Worm (Caenorhabditis elegans) whole organism, late embryonic: ENCODE measurements around the gene best-14.

Experiments
- F13H6.1 ChIP-seq: sonication (generic microtip); optimal IDR thresholded peaks from 2 replicates; lab custom pipeline; 2016; ENCODE audit warnings: missing genetic modification characterization, missing compliant biosample characterization
- T23F11.4 ChIP-seq: fragments of 200-800 bp; sonication (Bioruptor generic); optimal IDR thresholded peaks from 2 replicates; lab custom pipeline; 2018; ENCODE audit warnings: mild to moderate bottlenecking, missing genetic modification characterization, missing compliant biosample characterization
- Y22D7AL.16 ChIP-seq: sonication (generic microtip); optimal IDR thresholded peaks from 2 replicates; lab custom pipeline; 2016; ENCODE audit warnings: missing genetic modification characterization, missing compliant biosample characterization
- ahr-1 ChIP-seq: sonication (generic microtip); optimal IDR thresholded peaks from 2 replicates; lab custom pipeline; 2016; ENCODE audit warnings: missing genetic modification characterization, missing compliant biosample characterization
- ama-1 ChIP-seq: fragments of 150-350 bp; optimal IDR thresholded peaks from 2 replicates; lab custom pipeline; 2014
- ceh-14 ChIP-seq: sonication (generic microtip); optimal IDR thresholded peaks from 2 replicates; lab custom pipeline; 2016; ENCODE audit warnings: missing genotype, missing genetic modification characterization, missing compliant biosample characterization
- ceh-19 ChIP-seq: fragments of 200-800 bp; sonication (Bioruptor generic); optimal IDR thresholded peaks from 2 replicates; lab custom pipeline; 2018; ENCODE audit warnings: mild to moderate bottlenecking, missing genetic modification characterization, missing compliant biosample characterization
- ceh-31 ChIP-seq: sonication (generic microtip); optimal IDR thresholded peaks from 2 replicates; lab custom pipeline; 2016; ENCODE audit warnings: missing genetic modification characterization, missing compliant biosample characterization
- dmd-4 ChIP-seq: sonication (generic microtip); optimal IDR thresholded peaks from 2 replicates; lab custom pipeline; 2016; ENCODE audit warnings: borderline replicate concordance, missing genetic modification characterization, missing compliant biosample characterization
- elt-2 ChIP-seq: sonication (generic microtip); optimal IDR thresholded peaks from 2 replicates; lab custom pipeline; 2016; ENCODE audit warnings: missing genetic modification reagents, missing genetic modification characterization, missing compliant biosample characterization
- ets-4 ChIP-seq: sonication (generic microtip); optimal IDR thresholded peaks from 2 replicates; lab custom pipeline; 2016; ENCODE audit warnings: missing genetic modification characterization, missing compliant biosample characterization
- fkh-10 ChIP-seq: fragments of 150-350 bp; optimal IDR thresholded peaks from 2 replicates; lab custom pipeline; 2014; ENCODE audit warnings: missing biosample characterization, missing genetic modification reagents, missing genetic modification characterization
- fkh-6 ChIP-seq: sonication (generic microtip); optimal IDR thresholded peaks from 2 replicates; lab custom pipeline; 2016; ENCODE audit warnings: missing genetic modification characterization, missing compliant biosample characterization
- hlh-15 ChIP-seq: sonication (generic microtip); optimal IDR thresholded peaks from 2 replicates; lab custom pipeline; 2016; ENCODE audit warnings: missing genetic modification characterization, missing compliant biosample characterization
- mec-3 ChIP-seq: sonication (generic microtip); optimal IDR thresholded peaks from 2 replicates; lab custom pipeline; 2016; ENCODE audit warnings: borderline replicate concordance, missing genetic modification characterization, missing compliant biosample characterization
- nhr-11 ChIP-seq: fragments of 150-350 bp; optimal IDR thresholded peaks from 2 replicates; lab custom pipeline; 2014; ENCODE audit warnings: missing biosample characterization, missing genetic modification characterization
- nhr-232 ChIP-seq: sonication (generic microtip); optimal IDR thresholded peaks from 2 replicates; lab custom pipeline; 2016; ENCODE audit warnings: missing genetic modification characterization, missing compliant biosample characterization
- npax-4 ChIP-seq: sonication (generic microtip); optimal IDR thresholded peaks from 2 replicates; lab custom pipeline; 2016; ENCODE audit warnings: missing genetic modification characterization, missing compliant biosample characterization
- odd-2 ChIP-seq: sonication (generic microtip); optimal IDR thresholded peaks from 2 replicates; lab custom pipeline; 2017; ENCODE audit warnings: antibody characterized with exemption, mild to moderate bottlenecking, missing genetic modification characterization, missing compliant biosample characterization
- pha-2 ChIP-seq: sonication (generic microtip); optimal IDR thresholded peaks from 2 replicates; lab custom pipeline; 2017; ENCODE audit warnings: mild to moderate bottlenecking, missing genetic modification characterization, missing compliant biosample characterization
- pros-1 ChIP-seq: fragments of 150-350 bp; optimal IDR thresholded peaks from 2 replicates; lab custom pipeline; 2014; ENCODE audit warnings: missing biosample characterization, missing genetic modification reagents, missing genetic modification characterization
- rnt-1 ChIP-seq: sonication (generic microtip); optimal IDR thresholded peaks from 2 replicates; lab custom pipeline; 2016; ENCODE audit warnings: missing genetic modification characterization, missing compliant biosample characterization
- sdc-2 ChIP-seq: sonication (generic microtip); optimal IDR thresholded peaks from 2 replicates; lab custom pipeline; 2016; ENCODE audit warnings: missing genotype, missing genetic modification characterization, missing compliant biosample characterization
- syd-9 ChIP-seq: sonication (generic microtip); optimal IDR thresholded peaks from 2 replicates; lab custom pipeline; 2016; ENCODE audit warnings: mild to moderate bottlenecking, missing genetic modification characterization, moderate library complexity, missing compliant biosample characterization
- tbx-2 ChIP-seq: sonication (generic microtip); optimal IDR thresholded peaks from 2 replicates; lab custom pipeline; 2016; ENCODE audit warnings: missing genetic modification characterization, missing compliant biosample characterization
- tbx-7 ChIP-seq: sonication (generic microtip); optimal IDR thresholded peaks from 2 replicates; lab custom pipeline; 2016; ENCODE audit warnings: missing genotype, missing genetic modification characterization, missing compliant biosample characterization
- unc-3 ChIP-seq, 2 experiments: fragments of 200-800 bp in 1 of 2; sonication (Bioruptor generic) in 1 of 2; sonication (generic microtip) in 1 of 2; conservative IDR thresholded peaks in 1 of 2; optimal IDR thresholded peaks in 1 of 2; 2 replicates each; pipeline versions ENCODE4 v1.3.6 to Lab custom; 2016 to 2022; ENCODE audit warnings: missing compliant biosample characterization in 2 of 2, missing genetic modification characterization in 2 of 2, missing genetic modification reagents in 1 of 2
- unc-55 ChIP-seq: sonication (generic microtip); optimal IDR thresholded peaks from 2 replicates; lab custom pipeline; 2017; ENCODE audit warnings: missing biosample characterization, missing genetic modification reagents, missing genetic modification characterization
- ztf-16 ChIP-seq: sonication (generic microtip); optimal IDR thresholded peaks from 2 replicates; lab custom pipeline; 2017; ENCODE audit warnings: missing genetic modification characterization, missing compliant biosample characterization

The best-14 gene

ce11 chrV:10592479-10592878 lies 34.7 kb downstream of the best-14 start, which contains the start of gene T21C9.9:
Gene T21C9.9 (minus strand): TSS chrV:10592579.
- TF ChIP-seq unc-3 (GFP tag; conservative IDR thresholded peaks at IDR 0.05; lab: Robert Waterston, UW) = no peak
- no peak for TF ChIP-seq unc-3 (tag; optimal IDR thresholded peaks at IDR 0.05; lab: Kevin White, UChicago)
- TF ChIP-seq mec-3 (tag; lab: Kevin White, UChicago) = no peak
- no peak for TF ChIP-seq tbx-2 (tag; lab: Kevin White, UChicago)
- TF ChIP-seq dmd-4 = no peak
- TF ChIP-seq nhr-11 (tag; lab: Kevin White, UChicago) = no peak
- no peak for TF ChIP-seq hlh-15 (tag; lab: Kevin White, UChicago)
- TF ChIP-seq ahr-1 (tag; lab: Kevin White, UChicago) = no peak
- TF ChIP-seq sdc-2 (tag; lab: Kevin White, UChicago) = no peak
- TF ChIP-seq F13H6.1 (tag; lab: Kevin White, UChicago) = no peak
- TF ChIP-seq, all 69 proteins: peak for 0

- TF ChIP-seq tbx-2 (tag; lab: Kevin White, UChicago) (no peak), sdc-2 (tag; lab: Kevin White, UChicago) (no peak), fkh-6 (tag; lab: Kevin White, UChicago) (no peak), ceh-31 (tag; lab: Kevin White, UChicago) (no peak), elt-2 (tag; lab: Kevin White, UChicago) (no peak), ama-1 (lab: Kevin White, UChicago) (no peak), unc-3 (GFP tag; conservative IDR thresholded peaks at IDR 0.05; lab: Robert Waterston, UW) (no peak), unc-3 (tag; optimal IDR thresholded peaks at IDR 0.05; lab: Kevin White, UChicago) (no peak), npax-4 (tag; lab: Kevin White, UChicago) (no peak)
Measured at ce11 chrV:10594810-10595209, 37.0 kb downstream of the best-14 start, which contains the start of gene T21C9.11. Gene T21C9.11 (minus strand): TSS chrV:10594910.

ce11 chrV:10597234-10597633 lies 39.5 kb downstream of the best-14 start, which contains the start of gene T21C9.13:
Gene T21C9.13 (plus strand): TSS chrV:10597266.
- TF ChIP-seq mec-3 (tag; lab: Kevin White, UChicago) (no peak), unc-55 (GFP tag; lab: Kevin White, UChicago) (no peak), ets-4 (tag; lab: Kevin White, UChicago) (no peak), pha-2 (no peak), ztf-16 (tag; lab: Kevin White, UChicago) (no peak), unc-3 (GFP tag; conservative IDR thresholded peaks at IDR 0.05; lab: Robert Waterston, UW) (no peak), unc-3 (tag; optimal IDR thresholded peaks at IDR 0.05; lab: Kevin White, UChicago) (no peak)

DNA sequence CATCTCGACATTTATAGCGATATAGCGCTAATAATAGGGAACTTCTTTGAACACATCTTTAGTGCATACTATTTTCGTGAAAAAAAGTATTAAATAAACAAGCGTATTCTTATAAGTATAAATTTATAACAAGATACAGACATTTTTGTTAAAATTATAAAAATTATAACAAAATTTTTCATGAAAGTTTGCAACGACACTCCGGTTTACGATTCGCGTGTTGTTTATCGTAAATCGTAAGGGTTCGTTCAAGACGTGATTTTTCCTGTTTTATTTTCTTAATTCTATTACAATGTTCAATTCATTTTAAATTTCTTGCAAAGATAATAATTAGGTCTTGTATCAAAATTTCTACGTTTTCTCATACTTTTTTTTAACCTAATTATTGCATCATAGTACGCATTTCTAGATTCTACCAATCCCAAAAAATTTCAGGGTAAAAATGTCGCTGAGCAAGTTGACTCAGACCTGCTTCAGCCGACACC lies 40.9 kb downstream of the best-14 start, which contains the start of gene scpl-4:
Gene scpl-4 (plus strand): TSS at position 435 of the 485 bp plus-strand sequence.
- TF ChIP-seq ceh-19 = no peak

DNA sequence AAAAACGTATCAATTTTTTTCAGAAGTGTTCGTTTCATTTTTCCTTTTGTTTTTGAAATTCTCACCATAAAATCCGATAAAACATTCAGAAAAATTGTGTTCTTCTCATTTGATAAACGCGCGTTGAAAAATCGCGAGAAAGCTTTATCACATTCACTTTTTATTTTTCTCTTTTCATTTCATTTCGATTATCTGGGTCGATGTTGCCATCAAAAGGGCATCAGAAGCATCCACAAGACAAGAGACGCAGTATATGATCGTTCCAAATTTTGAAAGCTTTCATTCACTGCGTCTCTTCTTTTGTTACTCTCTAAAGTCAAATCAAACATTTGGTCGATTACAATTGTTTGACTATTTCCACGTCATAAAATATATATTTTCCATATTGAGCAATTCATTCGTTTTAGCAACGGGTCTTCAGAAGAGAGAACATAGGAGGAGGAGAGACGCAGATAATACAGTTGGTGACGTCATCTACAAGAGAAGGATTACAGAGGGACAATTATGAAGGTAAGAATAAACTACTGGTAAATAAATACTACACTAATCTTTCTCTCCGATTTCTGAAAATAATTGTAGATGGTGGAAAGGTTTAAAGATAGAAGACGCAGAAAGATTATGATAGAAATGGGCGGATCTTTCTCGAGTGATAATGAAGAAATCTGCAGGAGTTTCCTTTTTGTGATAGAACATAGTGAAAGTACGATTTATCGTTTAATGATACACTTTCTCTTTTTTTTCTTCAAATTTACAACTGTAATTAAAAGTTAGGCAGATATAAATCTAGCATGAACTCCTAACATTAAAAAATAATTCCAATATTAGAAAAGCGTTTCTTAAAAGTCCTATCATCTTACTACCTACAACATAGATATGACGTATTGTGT lies 44.5 kb downstream of the best-14 start, which contains the start of gene H27A22.1:
Gene H27A22.1 (plus strand): TSS at position 505 of the 887 bp plus-strand sequence.
- TF ChIP-seq ceh-14 (tag; lab: Kevin White, UChicago) = no peak
- TF ChIP-seq ztf-16 (tag; lab: Kevin White, UChicago) = no peak
- no peak for TF ChIP-seq odd-2 (tag; lab: Kevin White, UChicago)
- no peak for TF ChIP-seq T23F11.4 (GFP tag; lab: Kevin White, UChicago)
- no peak for TF ChIP-seq pros-1 (tag; lab: Kevin White, UChicago)
- TF ChIP-seq rnt-1 (tag; lab: Kevin White, UChicago) = no peak
- no peak for TF ChIP-seq tbx-7 (tag; lab: Kevin White, UChicago)
- no peak for TF ChIP-seq ama-1 (lab: Kevin White, UChicago)
- TF ChIP-seq unc-55 (GFP tag; lab: Kevin White, UChicago) = no peak
- no peak for TF ChIP-seq syd-9 (tag; lab: Kevin White, UChicago)
- TF ChIP-seq fkh-10 = no peak
- no peak for TF ChIP-seq Y22D7AL.16 (tag; lab: Kevin White, UChicago)
- no peak for TF ChIP-seq nhr-232
